Worm (Caenorhabditis elegans) whole organism, late embryonic: ENCODE data around the gene perm-5.

Experiments used
- C08G9.2 ChIP-seq: sonication (generic microtip); optimal IDR thresholded peaks from 2 replicates; lab custom pipeline; 2016; ENCODE audit warnings: mild to moderate bottlenecking, missing genetic modification characterization, moderate library complexity, missing compliant biosample characterization
- K09A11.1 ChIP-seq: sonication (generic microtip); optimal IDR thresholded peaks from 2 replicates; lab custom pipeline; 2017; ENCODE audit warnings: antibody characterized with exemption, mild to moderate bottlenecking, missing genetic modification characterization, missing compliant biosample characterization; ENCODE audit not compliant: insufficient read depth
- T23F11.4 ChIP-seq: fragments of 200-800 bp; sonication (Bioruptor generic); optimal IDR thresholded peaks from 2 replicates; lab custom pipeline; 2018; ENCODE audit warnings: mild to moderate bottlenecking, missing genetic modification characterization, missing compliant biosample characterization
- Y22D7AL.16 ChIP-seq: sonication (generic microtip); optimal IDR thresholded peaks from 2 replicates; lab custom pipeline; 2016; ENCODE audit warnings: missing genetic modification characterization, missing compliant biosample characterization
- ahr-1 ChIP-seq: sonication (generic microtip); optimal IDR thresholded peaks from 2 replicates; lab custom pipeline; 2016; ENCODE audit warnings: missing genetic modification characterization, missing compliant biosample characterization
- ceh-14 ChIP-seq: sonication (generic microtip); optimal IDR thresholded peaks from 2 replicates; lab custom pipeline; 2016; ENCODE audit warnings: missing genotype, missing genetic modification characterization, missing compliant biosample characterization
- ceh-18 ChIP-seq: sonication (generic microtip); optimal IDR thresholded peaks from 2 replicates; lab custom pipeline; 2016; ENCODE audit warnings: missing genetic modification characterization, missing compliant biosample characterization
- ceh-19 ChIP-seq: fragments of 200-800 bp; sonication (Bioruptor generic); optimal IDR thresholded peaks from 2 replicates; lab custom pipeline; 2018; ENCODE audit warnings: mild to moderate bottlenecking, missing genetic modification characterization, missing compliant biosample characterization
- ceh-2 ChIP-seq: sonication (generic microtip); optimal IDR thresholded peaks from 2 replicates; lab custom pipeline; 2016; ENCODE audit warnings: missing genotype, missing genetic modification characterization, missing compliant biosample characterization
- ceh-22 ChIP-seq: sonication (generic microtip); optimal IDR thresholded peaks from 2 replicates; lab custom pipeline; 2017; ENCODE audit warnings: missing biosample characterization, missing genetic modification characterization
- ceh-24 ChIP-seq: sonication (generic microtip); optimal IDR thresholded peaks from 2 replicates; lab custom pipeline; 2016; ENCODE audit warnings: mild to moderate bottlenecking, missing genetic modification characterization, missing compliant biosample characterization
- ceh-31 ChIP-seq: sonication (generic microtip); optimal IDR thresholded peaks from 2 replicates; lab custom pipeline; 2016; ENCODE audit warnings: missing genetic modification characterization, missing compliant biosample characterization
- ceh-34 ChIP-seq: sonication (generic microtip); optimal IDR thresholded peaks from 2 replicates; lab custom pipeline; 2016; ENCODE audit warnings: mild to moderate bottlenecking, missing genetic modification characterization, missing compliant biosample characterization
- ceh-6 ChIP-seq: fragments of 200-800 bp; sonication (Bioruptor generic); optimal IDR thresholded peaks from 2 replicates; lab custom pipeline; 2018; ENCODE audit warnings: mild to moderate bottlenecking, missing genetic modification characterization, missing compliant biosample characterization
- che-1 ChIP-seq: sonication (generic microtip); optimal IDR thresholded peaks from 2 replicates; lab custom pipeline; 2016; ENCODE audit warnings: mild to moderate bottlenecking, missing genetic modification characterization, missing compliant biosample characterization
- elt-2 ChIP-seq: sonication (generic microtip); optimal IDR thresholded peaks from 2 replicates; lab custom pipeline; 2016; ENCODE audit warnings: missing genetic modification reagents, missing genetic modification characterization, missing compliant biosample characterization
- elt-4 ChIP-seq: sonication (generic microtip); optimal IDR thresholded peaks from 2 replicates; lab custom pipeline; 2016; ENCODE audit warnings: missing genetic modification characterization, missing compliant biosample characterization
- gmeb-2 ChIP-seq: sonication (generic microtip); optimal IDR thresholded peaks from 2 replicates; lab custom pipeline; 2016; ENCODE audit warnings: missing genetic modification characterization, inconsistent platforms, missing compliant biosample characterization
- hlh-30 ChIP-seq: sonication (generic microtip); optimal IDR thresholded peaks from 2 replicates; lab custom pipeline; 2017; ENCODE audit warnings: antibody characterized with exemption, missing genetic modification characterization, missing compliant biosample characterization; ENCODE audit not compliant: insufficient read depth
- hlh-8 ChIP-seq: sonication (generic microtip); optimal IDR thresholded peaks from 2 replicates; lab custom pipeline; 2016; ENCODE audit warnings: missing genotype, missing genetic modification characterization, missing compliant biosample characterization
- lim-6 ChIP-seq: sonication (generic microtip); optimal IDR thresholded peaks from 2 replicates; lab custom pipeline; 2016; ENCODE audit warnings: missing genetic modification characterization, missing compliant biosample characterization
- madf-2 ChIP-seq: sonication (generic microtip); optimal IDR thresholded peaks from 2 replicates; lab custom pipeline; 2017; ENCODE audit warnings: missing genetic modification characterization, missing compliant biosample characterization
- mec-3 ChIP-seq: sonication (generic microtip); optimal IDR thresholded peaks from 2 replicates; lab custom pipeline; 2016; ENCODE audit warnings: borderline replicate concordance, missing genetic modification characterization, missing compliant biosample characterization
- nfya-1 ChIP-seq: sonication (generic microtip); optimal IDR thresholded peaks from 2 replicates; lab custom pipeline; 2017; ENCODE audit warnings: missing genetic modification characterization, mild to moderate bottlenecking, missing compliant biosample characterization, antibody characterized with exemption, moderate library complexity
- npax-4 ChIP-seq: sonication (generic microtip); optimal IDR thresholded peaks from 2 replicates; lab custom pipeline; 2016; ENCODE audit warnings: missing genetic modification characterization, missing compliant biosample characterization
- odd-2 ChIP-seq: sonication (generic microtip); optimal IDR thresholded peaks from 2 replicates; lab custom pipeline; 2017; ENCODE audit warnings: antibody characterized with exemption, mild to moderate bottlenecking, missing genetic modification characterization, missing compliant biosample characterization
- pax-1 ChIP-seq: fragments of 150-350 bp; optimal IDR thresholded peaks from 2 replicates; lab custom pipeline; 2014; ENCODE audit warnings: missing biosample characterization, missing genetic modification characterization
- pha-4 ChIP-seq: fragments of 150-350 bp; optimal IDR thresholded peaks from 2 replicates; lab custom pipeline; 2018; ENCODE audit warnings: missing biosample characterization, missing genetic modification reagents, missing genetic modification characterization
- pqm-1 ChIP-seq: sonication (generic microtip); optimal IDR thresholded peaks from 2 replicates; lab custom pipeline; 2016; ENCODE audit warnings: missing genetic modification characterization, missing compliant biosample characterization
- ref-2 ChIP-seq: sonication (generic microtip); optimal IDR thresholded peaks from 2 replicates; lab custom pipeline; 2016; ENCODE audit warnings: missing genetic modification characterization, missing compliant biosample characterization
- sox-2 ChIP-seq: fragments of 200-800 bp; sonication (Bioruptor generic); IDR thresholded peaks from 2 replicates; pipeline ENCODE4 v1.3.6; 2022; ENCODE audit warnings: missing genetic modification reagents, missing genetic modification characterization, missing compliant biosample characterization
- sox-4 ChIP-seq: sonication (generic microtip); optimal IDR thresholded peaks from 2 replicates; lab custom pipeline; 2017; ENCODE audit warnings: mild to moderate bottlenecking, missing genetic modification characterization, inconsistent platforms, missing compliant biosample characterization
- syd-9 ChIP-seq: sonication (generic microtip); optimal IDR thresholded peaks from 2 replicates; lab custom pipeline; 2016; ENCODE audit warnings: mild to moderate bottlenecking, missing genetic modification characterization, moderate library complexity, missing compliant biosample characterization
- tbx-2 ChIP-seq: sonication (generic microtip); optimal IDR thresholded peaks from 2 replicates; lab custom pipeline; 2016; ENCODE audit warnings: missing genetic modification characterization, missing compliant biosample characterization
- unc-3 ChIP-seq, 2 experiments: fragments of 200-800 bp in 1 of 2; sonication (Bioruptor generic) in 1 of 2; sonication (generic microtip) in 1 of 2; conservative IDR thresholded peaks in 1 of 2; optimal IDR thresholded peaks in 1 of 2; 2 replicates each; pipeline versions ENCODE4 v1.3.6 to Lab custom; 2016 to 2022; ENCODE audit warnings: missing compliant biosample characterization in 2 of 2, missing genetic modification characterization in 2 of 2, missing genetic modification reagents in 1 of 2
- unc-42 ChIP-seq: sonication (generic microtip); optimal IDR thresholded peaks from 2 replicates; lab custom pipeline; 2016; ENCODE audit warnings: missing genotype, missing genetic modification characterization, missing compliant biosample characterization
- unc-55 ChIP-seq: sonication (generic microtip); optimal IDR thresholded peaks from 2 replicates; lab custom pipeline; 2017; ENCODE audit warnings: missing biosample characterization, missing genetic modification reagents, missing genetic modification characterization
- unc-86 ChIP-seq: sonication (generic microtip); optimal IDR thresholded peaks from 2 replicates; lab custom pipeline; 2016; ENCODE audit warnings: missing genetic modification characterization, missing compliant biosample characterization
- zip-5 ChIP-seq: sonication (generic microtip); optimal IDR thresholded peaks from 2 replicates; lab custom pipeline; 2016; ENCODE audit warnings: missing genetic modification characterization, missing compliant biosample characterization

The perm-5 gene

DNA sequence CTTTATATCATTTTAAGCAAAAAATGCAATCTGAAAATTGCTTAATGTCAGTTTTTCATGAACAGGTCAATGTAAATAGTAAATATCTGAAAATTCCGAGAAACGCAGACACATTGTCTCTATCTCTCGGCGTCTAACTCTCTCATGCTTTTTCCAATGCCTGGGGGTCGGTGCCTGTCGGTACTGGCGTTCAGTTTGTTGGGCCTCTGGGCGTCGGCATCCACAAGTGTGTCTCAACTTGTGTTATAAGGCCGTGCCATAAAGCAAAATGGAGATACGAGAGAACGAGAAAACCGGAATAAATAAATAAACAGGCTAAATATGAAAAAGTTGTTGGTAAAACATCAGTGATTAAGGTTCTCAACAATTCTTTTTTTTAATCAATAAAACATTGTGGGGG is 36.1 kb downstream of the perm-5 start:
- TF ChIP-seq pha-4 (no peak), tbx-2 (tag; lab: Kevin White, UChicago) (no peak), unc-42 (tag; lab: Kevin White, UChicago) (no peak), ceh-18 (tag; lab: Kevin White, UChicago) (peak; percentile 2)

DNA sequence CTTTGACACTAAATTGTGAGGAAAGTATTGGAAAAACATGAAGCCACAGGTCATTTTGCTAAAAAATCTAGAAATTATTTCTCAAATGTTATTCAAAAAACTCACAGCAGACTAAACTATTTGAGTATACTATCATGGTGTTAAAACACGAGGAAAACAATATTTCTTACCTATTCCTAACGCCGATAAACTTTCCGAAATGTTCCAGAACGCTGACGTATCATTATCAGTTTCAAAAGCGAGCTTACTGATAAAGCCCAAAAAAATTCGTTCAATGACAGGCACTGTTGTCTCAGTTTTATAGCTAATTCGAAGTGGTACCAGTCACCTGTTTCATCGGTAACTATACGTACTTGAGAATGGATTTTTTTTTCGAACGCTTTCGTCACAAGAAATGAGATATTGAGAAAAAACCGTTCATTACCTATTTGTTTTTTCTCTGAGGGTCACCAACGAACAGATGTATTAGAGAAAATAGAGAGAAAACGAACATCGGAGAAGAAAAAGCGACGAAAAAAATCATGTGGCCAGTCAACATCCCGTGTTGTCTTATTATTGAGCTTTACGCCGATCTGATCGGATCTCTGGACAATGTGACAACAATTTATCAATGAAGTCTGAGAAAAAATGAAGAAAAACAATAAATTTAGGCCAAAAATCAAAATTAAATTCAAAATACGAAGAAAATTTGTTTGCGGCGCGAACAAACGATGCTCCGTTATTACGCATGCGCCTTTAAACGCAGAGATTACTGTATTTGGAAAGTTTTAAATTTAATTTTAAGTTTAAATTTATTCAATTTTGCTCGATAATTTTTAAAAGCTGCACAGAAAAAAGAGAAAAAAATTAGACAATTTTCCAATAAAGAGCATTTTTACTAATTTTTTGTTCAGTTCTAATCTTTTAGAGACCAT is 36.9 kb downstream of the perm-5 start:
- TF ChIP-seq pax-1 (tag; lab: Kevin White, UChicago) (no peak), ceh-24 (tag; lab: Kevin White, UChicago) (no peak), mec-3 (tag; lab: Kevin White, UChicago) (no peak), unc-86 (tag; lab: Kevin White, UChicago) (no peak)

DNA sequence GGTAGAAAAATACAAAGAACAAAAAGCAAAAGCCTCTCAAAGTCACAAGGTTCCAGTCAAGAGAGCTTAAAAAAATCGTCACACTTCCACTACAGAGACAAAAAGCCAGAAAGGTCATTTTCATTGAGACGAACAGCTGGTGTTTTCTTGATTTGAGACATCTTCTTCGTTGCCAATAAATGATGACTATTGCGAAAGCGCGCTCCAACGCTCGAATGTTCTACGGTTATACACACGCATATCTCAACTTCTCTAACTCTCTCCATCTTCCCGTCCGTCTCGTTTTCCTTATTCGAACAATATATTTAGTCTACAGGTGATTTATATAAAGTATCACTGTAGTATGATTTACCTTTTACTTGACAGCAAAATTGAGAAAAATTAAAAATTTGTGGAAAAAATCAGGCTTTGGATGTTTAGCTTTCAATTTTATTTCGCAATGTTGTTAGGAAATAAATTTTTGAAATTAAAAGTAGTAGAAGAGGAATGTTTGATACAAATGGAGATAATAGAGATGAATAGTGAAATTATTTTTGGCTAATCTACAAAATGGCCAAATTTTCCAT is 37.8 kb downstream of the perm-5 start:
- peak; percentile 19 for TF ChIP-seq ceh-31 (tag; lab: Kevin White, UChicago)
- TF ChIP-seq Y22D7AL.16 (tag; lab: Kevin White, UChicago) = no peak
- TF ChIP-seq hlh-30 (tag; lab: Kevin White, UChicago) = peak; percentile 30
- TF ChIP-seq T23F11.4 (GFP tag; lab: Kevin White, UChicago) = no peak
- TF ChIP-seq ceh-22 (tag; lab: Kevin White, UChicago) = no peak
- TF ChIP-seq gmeb-2 (tag; lab: Kevin White, UChicago) = no peak
- TF ChIP-seq tbx-2 (tag; lab: Kevin White, UChicago) = no peak
- no peak for TF ChIP-seq lim-6 (tag; lab: Kevin White, UChicago)
- TF ChIP-seq unc-55 (GFP tag; lab: Kevin White, UChicago) = peak; percentile 73
- TF ChIP-seq C08G9.2 = no peak
- TF ChIP-seq pqm-1 = no peak
- no peak for TF ChIP-seq hlh-8
- peak; percentile 4 for TF ChIP-seq nfya-1
- TF ChIP-seq, all 69 proteins: peak for 4

DNA sequence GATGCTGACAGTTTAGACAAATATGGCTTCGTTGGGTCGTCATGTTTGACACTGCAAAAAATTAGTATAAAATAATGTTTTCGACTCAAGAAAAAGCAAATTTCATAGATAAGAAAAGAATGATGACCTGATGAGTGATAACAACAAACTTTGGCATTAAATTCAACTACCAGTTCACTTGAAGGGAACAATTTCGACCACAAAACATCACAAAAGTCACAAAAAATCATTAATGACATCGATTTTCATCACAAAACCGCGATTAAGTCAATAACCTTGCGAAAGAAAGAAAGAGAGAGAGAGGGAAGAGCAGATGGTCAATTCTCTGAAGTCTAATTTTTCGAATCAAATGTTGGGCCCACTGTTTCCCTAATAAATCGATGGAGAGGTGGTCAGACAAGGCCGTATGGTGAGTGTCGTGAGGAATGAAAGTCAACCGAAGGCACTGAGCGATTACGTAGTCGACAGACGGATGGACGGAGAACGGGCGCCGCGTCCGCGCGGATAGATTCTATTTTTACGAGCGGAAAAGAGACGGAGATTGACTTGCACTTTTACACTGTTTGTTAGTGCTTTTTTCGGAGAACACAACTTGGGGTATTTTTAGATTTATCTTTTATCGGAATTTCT is 38.8 kb downstream of the perm-5 start, which contains the start of gene bec-1:
TSS of gene bec-1 (minus strand) at position 51 of the 630 bp plus-strand sequence.
- no peak for TF ChIP-seq pqm-1
- no peak for TF ChIP-seq syd-9 (tag; lab: Kevin White, UChicago)
- no peak for TF ChIP-seq ceh-18 (tag; lab: Kevin White, UChicago)
- no peak for TF ChIP-seq elt-4
- no peak for TF ChIP-seq ceh-34 (tag; lab: Kevin White, UChicago)
- no peak for TF ChIP-seq nfya-1
- no peak for TF ChIP-seq mec-3 (tag; lab: Kevin White, UChicago)
- no peak for TF ChIP-seq zip-5 (tag; lab: Kevin White, UChicago)
- no peak for TF ChIP-seq che-1 (tag; lab: Kevin White, UChicago)
- TF ChIP-seq ceh-19 (GFP tag; lab: Kevin White, UChicago) = no peak
- TF ChIP-seq odd-2 (tag; lab: Kevin White, UChicago) = no peak
- no peak for TF ChIP-seq npax-4 (tag; lab: Kevin White, UChicago)
- TF ChIP-seq elt-2 (tag; lab: Kevin White, UChicago) = no peak
- no peak for TF ChIP-seq unc-42 (tag; lab: Kevin White, UChicago)
- no peak for TF ChIP-seq ceh-31 (tag; lab: Kevin White, UChicago)
- TF ChIP-seq lim-6 (tag; lab: Kevin White, UChicago) = no peak
- no peak for TF ChIP-seq ref-2 (tag; lab: Kevin White, UChicago)

DNA sequence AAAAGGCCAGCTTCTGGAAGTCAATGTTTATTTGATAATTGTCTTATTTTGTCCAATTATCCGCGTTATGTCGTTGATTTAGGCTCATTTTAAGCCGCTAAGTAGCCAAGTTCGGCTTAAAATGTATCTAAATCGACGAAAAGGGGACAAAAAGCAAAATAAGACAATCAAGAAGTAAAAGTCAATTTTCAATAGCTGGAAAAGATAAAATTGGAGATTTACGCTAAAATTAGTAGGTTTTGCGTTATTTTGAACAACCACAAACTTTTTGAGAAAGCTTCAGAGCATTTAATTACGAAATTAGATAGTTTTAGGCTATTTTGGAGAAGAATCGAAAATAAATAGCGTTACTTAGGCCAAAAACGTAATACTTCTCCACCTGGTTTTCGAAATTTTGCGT is 40.4 kb downstream of the perm-5 start:
- TF ChIP-seq hlh-30 (tag; lab: Kevin White, UChicago) (no peak), unc-55 (GFP tag; lab: Kevin White, UChicago) (no peak), K09A11.1 (tag; lab: Kevin White, UChicago) (no peak), ahr-1 (tag; lab: Kevin White, UChicago) (no peak), odd-2 (tag; lab: Kevin White, UChicago) (no peak), unc-3 (GFP tag; conservative IDR thresholded peaks at IDR 0.05; lab: Robert Waterston, UW) (no peak), unc-3 (tag; optimal IDR thresholded peaks at IDR 0.05; lab: Kevin White, UChicago) (no peak), ceh-14 (tag; lab: Kevin White, UChicago) (no peak), ceh-2 (tag; lab: Kevin White, UChicago) (no peak), ceh-6 (GFP tag; lab: Kevin White, UChicago) (no peak), elt-2 (tag; lab: Kevin White, UChicago) (no peak), pax-1 (tag; lab: Kevin White, UChicago) (no peak), T23F11.4 (GFP tag; lab: Kevin White, UChicago) (no peak), sox-2 (no peak), madf-2 (tag; lab: Kevin White, UChicago) (no peak), pha-4 (no peak), mec-3 (tag; lab: Kevin White, UChicago) (no peak), sox-4 (tag; lab: Kevin White, UChicago) (no peak)
